Fruit fly (Drosophila melanogaster): Measurements from ENCODE around the gene Adhr.

Adhr gene

DNA sequence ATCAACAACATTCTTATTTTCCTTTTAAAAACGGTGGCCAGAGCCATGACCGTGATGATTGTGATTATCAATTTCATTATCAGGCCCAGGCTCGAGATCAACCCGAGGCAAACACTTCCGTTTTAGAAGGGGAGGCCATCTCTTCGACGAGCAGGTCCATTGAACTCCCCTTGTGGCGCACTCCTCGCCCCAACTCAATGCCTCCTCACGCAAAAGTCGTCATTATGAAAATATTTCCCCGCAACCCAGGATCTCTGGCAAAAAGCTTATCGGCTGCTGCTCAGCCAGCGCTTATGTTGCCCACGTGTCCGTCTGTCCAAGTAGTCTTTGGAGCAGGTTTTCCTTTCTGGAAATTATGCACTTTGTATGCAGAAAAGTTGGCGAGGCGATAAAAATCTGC lies 17.4 kb downstream of the Adhr start:
- TF ChIP-seq fru (GFP tag; optimal IDR thresholded peaks at IDR 0.05) (no peak), HLH106 (tag; optimal IDR thresholded peaks at IDR 0.05) (no peak), Hr78 (GFP tag; optimal IDR thresholded peaks at IDR 0.05) (no peak)

DNA sequence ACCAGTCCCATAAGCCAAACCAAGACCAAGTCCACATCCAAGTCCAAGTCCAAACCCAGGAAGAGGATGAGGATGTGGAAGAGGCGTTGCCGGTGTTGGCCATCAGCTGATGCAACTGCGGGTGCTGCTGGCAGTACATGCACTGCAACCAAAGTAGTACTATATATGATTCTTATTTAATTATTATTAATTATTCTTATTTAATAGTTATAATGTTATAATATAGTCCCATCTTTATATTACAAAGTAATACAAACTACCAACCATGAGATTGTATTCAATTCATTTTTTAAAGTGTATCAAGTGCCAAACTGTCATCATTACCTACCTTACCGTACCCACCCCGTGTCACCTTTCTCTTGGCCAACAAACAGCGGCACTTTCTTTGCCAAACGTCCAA lies 19.6 kb downstream of the Adhr start:
- TF ChIP-seq foxo (GFP tag; optimal IDR thresholded peaks at IDR 0.05) (peak in 1 of 2 experiments; percentile 8), jim (GFP tag; optimal IDR thresholded peaks at IDR 0.05) (no peak)

DNA sequence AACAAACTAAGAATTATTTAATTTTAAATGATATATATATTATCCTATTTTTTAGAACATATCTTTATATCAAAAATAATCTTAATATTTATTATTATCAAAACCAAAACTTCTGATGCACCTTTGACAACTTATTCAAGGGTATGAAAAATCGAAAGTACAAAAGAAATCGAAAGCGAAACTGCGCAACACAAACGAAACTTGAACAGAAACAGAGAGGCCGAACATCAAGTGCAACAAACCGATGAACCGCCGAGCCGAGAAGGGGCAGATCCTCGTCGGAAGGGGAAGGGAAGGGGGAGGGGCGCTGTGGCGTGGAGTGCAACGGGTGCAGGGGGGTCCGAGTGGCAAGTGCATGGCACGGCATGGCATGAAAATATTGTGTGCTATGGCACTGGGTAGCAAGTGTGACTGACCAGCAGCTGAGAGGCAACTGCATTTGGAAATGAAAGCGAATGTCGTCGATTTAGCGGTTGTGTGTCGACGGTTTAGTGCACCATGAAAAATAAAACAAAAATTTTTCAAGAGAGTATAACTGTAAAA lies 26.8 kb downstream of the Adhr start:
- TF ChIP-seq HLH106 (tag; optimal IDR thresholded peaks at IDR 0.05), result no peak

DNA sequence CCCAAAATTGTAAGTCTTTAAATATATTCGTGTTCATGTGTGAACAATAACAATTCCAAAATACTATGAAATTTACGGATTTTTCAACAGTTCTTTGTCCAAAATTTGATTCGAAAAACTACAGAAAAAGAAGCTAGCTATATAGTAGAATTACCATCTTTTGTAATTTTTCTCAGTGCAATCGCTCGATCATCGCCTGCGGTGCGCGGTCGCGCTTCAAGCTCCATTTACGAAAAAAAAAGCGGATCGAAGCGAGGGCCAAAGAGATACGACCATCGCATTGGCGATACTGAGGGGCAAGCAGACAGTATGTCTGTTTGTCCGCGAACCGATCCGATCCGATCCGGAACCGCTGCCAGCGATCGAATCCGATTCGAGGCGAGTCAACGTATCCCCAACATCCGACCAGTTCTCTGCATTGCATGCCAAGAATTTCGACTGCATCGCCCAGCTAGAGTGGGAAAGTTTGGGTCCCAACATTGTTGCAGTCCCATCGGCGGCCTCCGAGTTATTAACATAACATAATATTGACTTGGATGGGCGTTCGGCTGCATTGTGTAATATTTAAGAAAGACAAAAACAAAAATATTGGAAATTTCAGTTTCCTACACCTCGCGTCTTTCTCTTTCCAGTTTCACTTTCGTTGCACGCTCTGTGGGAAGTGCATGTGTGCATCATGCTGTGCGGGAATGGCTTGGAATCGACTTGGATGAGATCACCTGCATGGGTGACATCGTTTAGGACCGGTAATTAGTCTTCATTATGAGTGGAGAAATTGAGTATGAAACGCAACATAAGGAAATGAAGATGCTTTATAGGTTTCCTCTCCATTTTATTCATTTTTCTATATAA lies 36.6 kb downstream of the Adhr start:
- TF ChIP-seq fru (GFP tag; optimal IDR thresholded peaks at IDR 0.05), result peak; percentile 44
- peak; percentile 18 for TF ChIP-seq Sp1 (GFP tag; optimal IDR thresholded peaks at IDR 0.05)
- TF ChIP-seq sage (GFP tag; optimal IDR thresholded peaks at IDR 0.05), result no peak
- TF ChIP-seq foxo (GFP tag; optimal IDR thresholded peaks at IDR 0.05), result peak in 1 of 2 experiments; percentile 37
- TF ChIP-seq HLH106 (tag; optimal IDR thresholded peaks at IDR 0.05), result peak; percentile 54
- peak; percentile 16 for TF ChIP-seq Hnf4 (GFP tag; optimal IDR thresholded peaks at IDR 0.05)
- TF ChIP-seq psq (GFP tag; optimal IDR thresholded peaks at IDR 0.05), result no peak
- TF ChIP-seq N (GFP tag; optimal IDR thresholded peaks at IDR 0.05), result no peak
- TF ChIP-seq Myc (optimal IDR thresholded peaks at IDR 0.05), result no peak
- peak; percentile 27 for TF ChIP-seq rgr (GFP tag; optimal IDR thresholded peaks at IDR 0.05)
- peak; percentile 59 for TF ChIP-seq ey (GFP tag; optimal IDR thresholded peaks at IDR 0.05)
- TF ChIP-seq pan (optimal IDR thresholded peaks at IDR 0.05), result no peak

DNA sequence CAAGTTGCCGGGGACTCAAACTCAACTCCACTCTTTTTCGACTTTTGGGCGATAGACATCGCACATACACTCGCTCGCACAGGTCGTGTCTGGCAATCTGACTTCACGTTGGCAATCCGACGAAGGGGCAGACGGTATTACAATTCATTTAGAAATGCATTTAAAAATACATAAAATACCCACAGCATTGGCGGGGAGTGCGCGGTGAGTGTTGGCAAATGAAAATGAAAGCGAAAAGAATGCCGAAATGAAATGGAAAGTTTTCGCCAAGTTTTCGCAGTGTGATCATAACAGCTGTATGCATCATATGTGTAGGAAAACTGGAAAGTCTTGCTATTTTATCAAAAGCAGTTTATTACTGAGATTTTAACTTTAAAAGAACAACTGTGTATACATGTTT lies 38.1 kb downstream of the Adhr start:
- no peak for TF ChIP-seq OdsH (GFP tag; optimal IDR thresholded peaks at IDR 0.05)
- no peak for TF ChIP-seq usp (GFP tag; optimal IDR thresholded peaks at IDR 0.05)
- TF ChIP-seq dsf (GFP tag; optimal IDR thresholded peaks at IDR 0.05; ENCODE audit: borderline replicate concordance), result no peak
- TF ChIP-seq GATAd (GFP tag; optimal IDR thresholded peaks at IDR 0.05), result no peak
- TF ChIP-seq Hr83 (GFP tag; optimal IDR thresholded peaks at IDR 0.05; ENCODE audit: poor library complexity, severe bottlenecking), result no peak
- TF ChIP-seq sv (GFP tag; optimal IDR thresholded peaks at IDR 0.05), result no peak
- TF ChIP-seq woc (GFP tag; optimal IDR thresholded peaks at IDR 0.05), result no peak
- no peak for TF ChIP-seq br (GFP tag; optimal IDR thresholded peaks at IDR 0.05)
- no peak for TF ChIP-seq Abd-B (GFP tag; optimal IDR thresholded peaks at IDR 0.05)
- no peak for TF ChIP-seq rgr (GFP tag; optimal IDR thresholded peaks at IDR 0.05)

DNA sequence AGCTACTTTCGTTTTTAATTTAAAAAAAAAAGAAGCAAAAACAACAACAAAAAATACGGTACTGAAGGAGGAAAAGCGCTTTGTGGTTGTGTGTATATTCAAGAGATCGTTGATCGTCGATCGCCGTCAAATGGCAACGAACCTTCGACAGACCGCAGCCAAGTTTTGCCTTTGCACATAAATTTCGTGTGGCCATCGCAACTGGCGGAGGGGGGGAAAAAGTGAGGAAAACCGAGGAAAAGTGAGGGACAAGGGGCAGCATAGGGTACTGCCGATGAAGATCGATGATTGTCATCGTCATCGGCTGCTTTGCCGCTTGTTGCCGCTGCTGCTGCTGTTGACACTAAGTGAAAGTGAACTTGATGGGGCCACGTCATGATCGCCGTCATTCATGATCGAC lies 39.6 kb downstream of the Adhr start:
- TF ChIP-seq Vsx2 (GFP tag; optimal IDR thresholded peaks at IDR 0.05; ENCODE audit: partially characterized antibody) (no peak), pan (optimal IDR thresholded peaks at IDR 0.05) (no peak), foxo (GFP tag; optimal IDR thresholded peaks at IDR 0.05) (no peak), dmrt93B (GFP tag; optimal IDR thresholded peaks at IDR 0.05) (no peak), HLH106 (tag; optimal IDR thresholded peaks at IDR 0.05) (no peak), CrebA (GFP tag; optimal IDR thresholded peaks at IDR 0.05; ENCODE audit: borderline replicate concordance) (no peak), woc (GFP tag; optimal IDR thresholded peaks at IDR 0.05) (no peak), CG32264 (GFP tag; optimal IDR thresholded peaks at IDR 0.05) (no peak), lola (GFP tag; optimal IDR thresholded peaks at IDR 0.05) (no peak)
